Worm (Caenorhabditis elegans) whole organism, L3 larva: Measurements from ENCODE around the gene F42G2.2.

Source experiments
- R02D3.7 ChIP-seq: fragments of 150-350 bp; optimal IDR thresholded peaks from 2 replicates; lab custom pipeline; 2014; ENCODE audit warnings: missing biosample characterization, missing genetic modification characterization
- ZK546.5 ChIP-seq: sonication (generic microtip); optimal IDR thresholded peaks from 2 replicates; lab custom pipeline; 2017; ENCODE audit warnings: missing biosample characterization, missing genetic modification characterization
- aly-2 ChIP-seq: fragments of 150-350 bp; optimal IDR thresholded peaks from 2 replicates; lab custom pipeline; 2014; ENCODE audit warnings: missing biosample characterization, missing genetic modification characterization
- ama-1 ChIP-seq: fragments of 150-350 bp; optimal IDR thresholded peaks from 2 replicates; lab custom pipeline; 2018
- fkh-10 ChIP-seq: sonication (generic microtip); optimal IDR thresholded peaks from 2 replicates; lab custom pipeline; 2017; ENCODE audit warnings: missing biosample characterization, missing genetic modification reagents, missing genetic modification characterization
- lin-15B ChIP-seq: fragments of 150-350 bp; optimal IDR thresholded peaks from 2 replicates; lab custom pipeline; 2014; ENCODE audit warnings: missing biosample characterization, missing genetic modification characterization
- nhr-23 ChIP-seq: fragments of 150-350 bp; optimal IDR thresholded peaks from 2 replicates; lab custom pipeline; 2014; ENCODE audit warnings: missing biosample characterization, missing genetic modification reagents, missing genetic modification characterization
- unc-62 ChIP-seq: fragments of 150-350 bp; sonication (generic microtip); optimal IDR thresholded peaks from 4 replicates; lab custom pipeline; 2014; ENCODE audit warnings: missing biosample characterization, missing genetic modification reagents, missing genetic modification characterization
- ztf-11 ChIP-seq: fragments of 150-350 bp; optimal IDR thresholded peaks from 2 replicates; lab custom pipeline; 2014; ENCODE audit warnings: missing biosample characterization, missing genetic modification characterization

- TF ChIP-seq ztf-11 (tag; lab: Kevin White, UChicago) = no peak
- TF ChIP-seq fkh-10 = no peak
- no peak for TF ChIP-seq R02D3.7 (tag; lab: Kevin White, UChicago)
- no peak for TF ChIP-seq unc-62 (GFP tag; lab: Kevin White, UChicago)
- no peak for TF ChIP-seq nhr-23
- TF ChIP-seq ama-1 (lab: Kevin White, UChicago) = no peak
- no peak for TF ChIP-seq lin-15B (tag; lab: Kevin White, UChicago)
- TF ChIP-seq aly-2 (tag; lab: Kevin White, UChicago) = no peak
- no peak for TF ChIP-seq ZK546.5 (tag; lab: Kevin White, UChicago)
These were observed 28.2 kb upstream of the F42G2.2 start, which contains the start of gene F16G10.11 for ce11 chrII:2393821-2394220.
